Worm (Caenorhabditis elegans) whole organism, mixed stage, embryonic: ENCODE data around the gene T11F8.4.

Source experiments
- bed-3 ChIP-seq: fragments of 200-800 bp; sonication (Bioruptor generic); optimal IDR thresholded peaks from 3 replicates; lab custom pipeline; 2018; ENCODE audit warnings: mild to moderate bottlenecking, missing genetic modification characterization, moderate library complexity, missing compliant biosample characterization
- cnd-1 ChIP-seq: fragments of 200-800 bp; sonication (Bioruptor generic); optimal IDR thresholded peaks from 2 replicates; lab custom pipeline; 2018; ENCODE audit warnings: mild to moderate bottlenecking, missing genetic modification characterization, missing compliant biosample characterization
- mep-1 ChIP-seq: fragments of 150-350 bp; optimal IDR thresholded peaks from 2 replicates; lab custom pipeline; 2017; ENCODE audit warnings: missing biosample characterization, missing genetic modification reagents, missing genetic modification characterization, inconsistent platforms
- mls-2 ChIP-seq: sonication (generic microtip); optimal IDR thresholded peaks from 2 replicates; lab custom pipeline; 2016; ENCODE audit warnings: mild to moderate bottlenecking, missing genetic modification characterization, moderate library complexity, missing compliant biosample characterization
- nhr-12 ChIP-seq: fragments of 150-350 bp; optimal IDR thresholded peaks from 2 replicates; lab custom pipeline; 2014; ENCODE audit warnings: missing biosample characterization, missing genetic modification characterization
- nhr-237 ChIP-seq: fragments of 150-350 bp; optimal IDR thresholded peaks from 2 replicates; lab custom pipeline; 2014; ENCODE audit warnings: missing biosample characterization, missing genetic modification characterization
- snpc-4 ChIP-seq: fragments of 150-350 bp; optimal IDR thresholded peaks from 2 replicates; lab custom pipeline; 2014; ENCODE audit warnings: missing biosample characterization, missing genetic modification characterization
- unc-39 ChIP-seq: fragments of 150-350 bp; optimal IDR thresholded peaks from 2 replicates; lab custom pipeline; 2014; ENCODE audit warnings: missing biosample characterization, missing genetic modification characterization

- TF ChIP-seq bed-3 (no peak), snpc-4 (tag; lab: Kevin White, UChicago) (no peak), mls-2 (tag; lab: Kevin White, UChicago) (no peak), cnd-1 (tag; lab: Kevin White, UChicago) (no peak), nhr-12 (tag; lab: Kevin White, UChicago) (no peak), unc-39 (tag; lab: Kevin White, UChicago) (no peak), nhr-237 (no peak), mep-1 (tag; lab: Kevin White, UChicago) (no peak)
Measured at ce11 chrIV:5452667-5453066, 23.7 kb downstream of the T11F8.4 start, which contains the start of gene Y4C6A.4.
